Fruit fly (Drosophila melanogaster): ENCODE data around the gene Idh.

DNA sequence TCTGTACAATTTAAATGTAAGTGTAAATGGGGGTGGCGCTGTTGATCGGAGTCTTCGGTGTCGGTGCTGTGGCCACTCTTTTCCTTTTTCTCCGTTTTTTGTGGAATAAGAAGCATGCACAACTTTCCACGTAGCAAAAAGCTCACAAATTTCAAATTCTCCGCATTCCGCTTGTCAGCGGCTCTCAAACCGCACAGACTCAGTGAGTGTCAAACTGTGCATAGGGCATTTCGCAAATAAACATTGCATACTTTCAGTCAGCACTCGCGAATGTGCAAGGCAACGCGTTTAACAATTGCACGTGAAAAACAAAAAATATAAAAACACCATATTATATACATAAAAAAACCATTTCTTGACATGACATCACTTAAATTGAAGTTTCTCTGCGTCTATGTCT, 34.2 kb upstream of the Idh start:
- no peak for TF ChIP-seq CG7987 (GFP tag; optimal IDR thresholded peaks at IDR 0.05)
- TF ChIP-seq Tbp (GFP tag; optimal IDR thresholded peaks at IDR 0.05): no peak
- TF ChIP-seq psq (GFP tag; optimal IDR thresholded peaks at IDR 0.05): no peak
- TF ChIP-seq zen (tag; optimal IDR thresholded peaks at IDR 0.05): no peak
- TF ChIP-seq CG9932 (GFP tag; IDR thresholded peaks at IDR 0.05): no peak
- no peak for TF ChIP-seq ATbp (GFP tag; optimal IDR thresholded peaks at IDR 0.05)
- TF ChIP-seq sob (GFP tag; IDR thresholded peaks at IDR 0.05): no peak
- no peak for TF ChIP-seq Fer1 (GFP tag; optimal IDR thresholded peaks at IDR 0.05)
- no peak for TF ChIP-seq mirr (GFP tag; optimal IDR thresholded peaks at IDR 0.05)
- TF ChIP-seq org-1 (GFP tag; optimal IDR thresholded peaks at IDR 0.05): no peak
- no peak for TF ChIP-seq gt (GFP tag; IDR thresholded peaks at IDR 0.05)

All from whole organism, embryonic.